Fruit fly (Drosophila melanogaster) whole organism, wandering third instar larva: Measurements from ENCODE around the gene Iml1.

Experiments
- Dfd ChIP-seq: fragments of >200 bp; optimal IDR thresholded peaks from 2 replicates; lab custom pipeline; 2017; ENCODE audit warnings: missing biosample characterization, missing genetic modification characterization
- dl ChIP-seq, 2 experiments: fragments of 175-275, 200-275 bp in 1 of 2; fragments of 200-275 bp in 1 of 2; sonication (Bioruptor generic); optimal IDR thresholded peaks; lab custom pipeline; 2018; ENCODE audit warnings: mild to moderate bottlenecking in 2 of 2, missing biosample characterization in 2 of 2, missing genetic modification characterization in 2 of 2, moderate library complexity in 2 of 2; ENCODE audit not compliant: partially characterized antibody in 2 of 2, insufficient read depth in 1 of 2
- dsf ChIP-seq: sonication (Bioruptor generic); optimal IDR thresholded peaks from 2 replicates; lab custom pipeline; 2016; ENCODE audit warnings: missing biosample characterization, missing genetic modification characterization, borderline replicate concordance
- fru ChIP-seq: fragments of 200-800 bp; sonication (Bioruptor generic); optimal IDR thresholded peaks from 3 replicates; lab custom pipeline; 2016; ENCODE audit warnings: missing biosample characterization, mild to moderate bottlenecking, missing genetic modification characterization
- jim ChIP-seq: fragments of 175-275, 200-325 bp; sonication (Bioruptor generic); optimal IDR thresholded peaks from 2 replicates; lab custom pipeline; 2016; ENCODE audit warnings: missing biosample characterization, mild to moderate bottlenecking, missing genetic modification characterization
- psq ChIP-seq: fragments of 200-800 bp; sonication (Bioruptor generic); optimal IDR thresholded peaks from 3 replicates; lab custom pipeline; 2017; ENCODE audit warnings: missing biosample characterization, mild to moderate bottlenecking, missing genetic modification characterization, moderate library complexity
- usp ChIP-seq: fragments of >200 bp; optimal IDR thresholded peaks from 2 replicates; lab custom pipeline; 2017; ENCODE audit warnings: missing biosample characterization, missing genetic modification characterization
- woc ChIP-seq: sonication (Bioruptor generic); optimal IDR thresholded peaks from 2 replicates; lab custom pipeline; 2016; ENCODE audit warnings: missing biosample characterization, mild to moderate bottlenecking, missing genetic modification characterization

dm6 chr3L:1516631-1517273, 17.1 kb downstream of the Iml1 start, which contains the start of gene cue:
- TF ChIP-seq woc (GFP tag; lab: Kevin White, UChicago), result no peak
- no peak for TF ChIP-seq Dfd (GFP tag; lab: Kevin White, UChicago)
- TF ChIP-seq dsf (GFP tag; lab: Kevin White, UChicago), result no peak
- TF ChIP-seq usp (GFP tag; lab: Kevin White, UChicago), result no peak
- TF ChIP-seq psq (GFP tag; lab: Kevin White, UChicago), result no peak
- TF ChIP-seq fru, result no peak
- no peak for TF ChIP-seq dl (GFP tag; optimal IDR thresholded peaks at IDR 0.05; lab: Kevin White, UChicago; ENCODE audit: insufficient read depth in 1 of 2, partially characterized antibody in 2 of 2)
- TF ChIP-seq jim, result no peak
